Worm (Caenorhabditis elegans): ENCODE data around the gene Y43C5A.7.

ce11 chrIV:10276960-10277359, at the start of gene Y43C5A.7:
- TF ChIP-seq egl-27 (tag; optimal IDR thresholded peaks at IDR 0.05) (no peak), nhr-25 (tag; optimal IDR thresholded peaks at IDR 0.05) (no peak), daf-12 (tag; optimal IDR thresholded peaks at IDR 0.05) (no peak), nhr-23 (tag; optimal IDR thresholded peaks at IDR 0.05) (no peak), unc-39 (tag; optimal IDR thresholded peaks at IDR 0.05) (no peak), fkh-2 (tag; optimal IDR thresholded peaks at IDR 0.05) (no peak), unc-62 (GFP tag; optimal IDR thresholded peaks at IDR 0.05) (no peak), fkh-10 (GFP tag; optimal IDR thresholded peaks at IDR 0.05) (no peak), fos-1 (tag; optimal IDR thresholded peaks at IDR 0.05) (no peak), elt-3 (tag; optimal IDR thresholded peaks at IDR 0.05) (no peak), elt-1 (tag; optimal IDR thresholded peaks at IDR 0.05) (no peak), pqm-1 (tag; optimal IDR thresholded peaks at IDR 0.05) (no peak), nhr-11 (tag; optimal IDR thresholded peaks at IDR 0.05) (no peak), tbx-2 (tag; optimal IDR thresholded peaks at IDR 0.05) (no peak)
